Fruit fly (Drosophila melanogaster): Measurements from ENCODE around the gene Tim9a.

The Tim9a gene

DNA sequence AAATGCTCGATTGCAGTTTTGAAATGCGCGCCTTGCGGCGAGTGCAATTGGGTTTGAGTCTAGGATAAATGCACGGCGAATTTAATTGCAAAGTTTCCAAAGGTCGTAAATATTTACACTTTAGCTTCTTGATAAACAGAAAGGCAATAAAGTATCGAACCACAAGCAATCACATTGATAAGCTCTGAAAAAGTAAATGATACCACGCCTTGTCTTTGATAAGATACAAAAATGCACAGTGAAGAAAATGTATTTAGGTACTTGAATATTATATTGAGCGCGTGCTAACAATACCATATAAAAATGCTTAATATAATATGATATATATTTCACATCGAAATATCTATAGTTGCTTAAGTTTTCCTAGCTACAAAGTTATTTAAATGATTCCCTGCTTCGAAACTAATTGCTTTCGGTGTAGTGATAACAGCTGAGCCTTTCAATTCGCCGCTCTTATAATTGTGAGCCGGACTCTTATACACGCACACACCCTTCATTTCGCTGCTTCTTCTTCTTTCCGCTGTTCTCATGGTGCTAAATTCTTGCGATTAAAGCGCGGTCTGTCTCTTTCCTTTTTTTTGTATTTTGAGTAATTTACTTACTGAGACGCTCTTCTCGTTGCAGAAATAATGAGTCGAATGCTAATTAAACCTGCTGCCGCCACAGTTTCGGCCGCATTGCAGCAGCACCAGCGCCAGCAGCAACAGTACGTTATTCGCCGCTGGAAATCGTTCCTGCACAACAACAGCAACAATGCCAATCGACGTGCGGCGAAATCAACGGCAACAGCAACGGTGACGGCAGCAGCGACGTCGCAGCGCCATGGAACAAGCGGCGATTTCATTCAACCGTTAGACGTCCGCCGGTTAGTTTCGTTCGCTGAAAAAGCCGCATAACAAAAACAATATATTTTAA lies 11.5 kb upstream of the Tim9a start (continued):
- TF ChIP-seq CG31388 (GFP tag; optimal IDR thresholded peaks at IDR 0.05) (peak; percentile 27), gfzf (GFP tag; optimal IDR thresholded peaks at IDR 0.05) (no peak), zen2 (GFP tag; IDR thresholded peaks at IDR 0.05; ENCODE audit: partially characterized antibody) (no peak), Rx (GFP tag; IDR thresholded peaks at IDR 0.05) (peak; percentile 66), eyg (GFP tag; optimal IDR thresholded peaks at IDR 0.05) (no peak), cad (GFP tag; optimal IDR thresholded peaks at IDR 0.05) (no peak), sr (GFP tag; IDR thresholded peaks at IDR 0.05) (no peak), crol (GFP tag; IDR thresholded peaks at IDR 0.05) (no peak), sim (GFP tag; IDR thresholded peaks at IDR 0.05) (peak; percentile 59; the same call in 1 of the 2 replicates), tup (GFP tag; optimal IDR thresholded peaks at IDR 0.05) (no peak), CG6689 (GFP tag; IDR thresholded peaks at IDR 0.05) (peak; percentile 79), HLH4C (GFP tag; IDR thresholded peaks at IDR 0.05; ENCODE audit: partially characterized antibody) (no peak), al (GFP tag; IDR thresholded peaks at IDR 0.05) (0 out of 2 replicates have a peak, but pooled peaks have one; percentile 29), CG11504 (tag; optimal IDR thresholded peaks at IDR 0.05) (peak; percentile 83), CG34376 (GFP tag; optimal IDR thresholded peaks at IDR 0.05) (peak; percentile 85), Hr39 (optimal IDR thresholded peaks at IDR 0.05) (no peak), CTCF (GFP tag; optimal IDR thresholded peaks at IDR 0.05) (peak; percentile 35), Hr78 (GFP tag; optimal IDR thresholded peaks at IDR 0.05) (peak in 1 of 2 experiments; percentile 81), gem (tag; optimal IDR thresholded peaks at IDR 0.05) (peak; percentile 94), danr (GFP tag; IDR thresholded peaks at IDR 0.05) (peak; percentile 49; the same call in 1 of the 2 replicates), Kr (GFP tag; optimal IDR thresholded peaks at IDR 0.05) (no peak), CG12236 (GFP tag; optimal IDR thresholded peaks at IDR 0.05) (no peak), Dip3 (GFP tag; optimal IDR thresholded peaks at IDR 0.05) (peak; percentile 23), CG8089 (GFP tag; optimal IDR thresholded peaks at IDR 0.05) (peak; percentile 18), Rfx (GFP tag; IDR thresholded peaks at IDR 0.05) (peak; percentile 89), Dp (GFP tag; optimal IDR thresholded peaks at IDR 0.05) (peak; percentile 79), tx (GFP tag; optimal IDR thresholded peaks at IDR 0.05) (no peak), ci (GFP tag; IDR thresholded peaks at IDR 0.05) (peak; percentile 75; the same call in 2 of the 3 replicates), gsb-n (tag; optimal IDR thresholded peaks at IDR 0.05) (peak; percentile 83), pan (optimal IDR thresholded peaks at IDR 0.05) (no peak), pan (GFP tag; optimal IDR thresholded peaks at IDR 0.05 in 1 of 2, IDR thresholded peaks at IDR 0.05 in 1 of 2) (peak in 1 of 2 experiments; percentile 90), Max (GFP tag; optimal IDR thresholded peaks at IDR 0.05) (peak; percentile 79), ap (GFP tag; IDR thresholded peaks at IDR 0.05) (peak; percentile 64), Chrac-16 (GFP tag; optimal IDR thresholded peaks at IDR 0.05) (peak; percentile 78), CG16779 (GFP tag; IDR thresholded peaks at IDR 0.05) (0 out of 2 replicates have a peak, but pooled peaks have one; percentile 34), dimm (GFP tag; IDR thresholded peaks at IDR 0.05) (no peak; the same call in 1 of the 2 replicates), lmd (GFP tag; IDR thresholded peaks at IDR 0.05) (peak; percentile 81), sob (GFP tag; IDR thresholded peaks at IDR 0.05) (peak; percentile 90), CG30431 (GFP tag; optimal IDR thresholded peaks at IDR 0.05) (peak; percentile 66), CG3838 (GFP tag; optimal IDR thresholded peaks at IDR 0.05) (no peak), Vsx1 (GFP tag; optimal IDR thresholded peaks at IDR 0.05) (peak; percentile 58), Hmr (GFP tag; optimal IDR thresholded peaks at IDR 0.05) (peak; percentile 89), CG9876 (GFP tag; optimal IDR thresholded peaks at IDR 0.05) (no peak), CG18764 (GFP tag; optimal IDR thresholded peaks at IDR 0.05) (peak; percentile 72), dan (GFP tag; IDR thresholded peaks at IDR 0.05) (no peak), lbe (GFP tag; optimal IDR thresholded peaks at IDR 0.05) (peak; percentile 81), CG10274 (GFP tag; optimal IDR thresholded peaks at IDR 0.05) (peak; percentile 34), Abd-B (GFP tag; optimal IDR thresholded peaks at IDR 0.05) (peak; percentile 74), BEAF-32 (GFP tag; optimal IDR thresholded peaks at IDR 0.05) (peak; percentile 5), chm (GFP tag; IDR thresholded peaks at IDR 0.05) (peak; percentile 80)
